Worm (Caenorhabditis elegans) whole organism, midembryonic: ENCODE results near the gene cec-1.

Experiments
- T22C8.4 ChIP-seq: fragments of 200-800 bp; sonication (Bioruptor generic); IDR thresholded peaks from 2 replicates; pipeline ENCODE4 v1.3.6; 2022; ENCODE audit warnings: missing genetic modification characterization, missing compliant biosample characterization
- cog-1 ChIP-seq: sonication (generic microtip); optimal IDR thresholded peaks from 2 replicates; lab custom pipeline; 2016; ENCODE audit warnings: missing genetic modification characterization, missing compliant biosample characterization
- ref-1 ChIP-seq: fragments of 200-800 bp; sonication (Bioruptor generic); conservative IDR thresholded peaks from 2 replicates; pipeline ENCODE4 v1.3.6; 2022; ENCODE audit warnings: missing genetic modification reagents, missing genetic modification characterization, missing compliant biosample characterization
- tab-1 ChIP-seq: fragments of 200-800 bp; sonication (Bioruptor generic); IDR thresholded peaks from 2 replicates; pipeline ENCODE4 v1.3.6; 2022; ENCODE audit warnings: missing genetic modification characterization, missing compliant biosample characterization
- ztf-29 ChIP-seq: fragments of 200-800 bp; sonication (Bioruptor generic); IDR thresholded peaks from 2 replicates; pipeline ENCODE4 v1.3.6; 2022; ENCODE audit warnings: missing genetic modification reagents, missing genetic modification characterization, missing compliant biosample characterization

DNA sequence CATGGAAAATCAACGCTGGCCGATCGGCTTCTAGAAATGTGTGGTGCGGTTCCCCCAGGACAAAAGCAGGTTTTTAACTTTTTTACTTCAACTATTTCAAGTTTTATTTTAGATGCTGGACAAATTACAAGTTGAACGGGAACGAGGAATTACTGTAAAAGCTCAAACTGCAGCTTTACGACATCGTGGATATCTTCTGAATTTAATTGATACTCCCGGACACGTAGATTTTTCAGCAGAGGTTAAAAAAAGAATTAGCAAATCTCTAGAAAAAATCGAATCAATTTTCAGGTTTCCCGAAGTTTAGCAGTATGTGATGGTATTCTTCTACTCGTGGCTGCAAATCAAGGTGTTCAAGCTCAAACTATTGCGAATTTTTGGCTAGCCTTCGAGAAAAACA is 3.4 kb downstream of the cec-1 start:
- no peak for TF ChIP-seq ref-1
- no peak for TF ChIP-seq cog-1
- no peak for TF ChIP-seq tab-1 (GFP tag; lab: Robert Waterston, UW)
- TF ChIP-seq ztf-29, result no peak
- no peak for TF ChIP-seq T22C8.4 (GFP tag; lab: Robert Waterston, UW)
